Fruit fly (Drosophila melanogaster) whole organism, prepupa: ENCODE results near the gene Ir10a.

Source experiments
- Blimp-1 ChIP-seq: fragments of 200-800 bp; sonication (Bioruptor generic); optimal IDR thresholded peaks from 3 replicates; lab custom pipeline; 2017; ENCODE audit warnings: missing biosample characterization, missing genetic modification characterization, mild to moderate bottlenecking, moderate library complexity, missing genetic modification reagents
- CG10631 ChIP-seq: fragments of 200-800 bp; sonication (Bioruptor generic); optimal IDR thresholded peaks from 2 replicates; lab custom pipeline; 2016; ENCODE audit warnings: missing biosample characterization, missing genetic modification characterization
- CG10669 ChIP-seq: fragments of 200-800 bp; sonication (Bioruptor generic); optimal IDR thresholded peaks from 3 replicates; lab custom pipeline; 2018; ENCODE audit warnings: missing biosample characterization, mild to moderate bottlenecking, missing genetic modification characterization, moderate library complexity
- CG11294 ChIP-seq: fragments of 200-800 bp; sonication (Bioruptor generic); IDR thresholded peaks from 2 replicates; pipeline ENCODE4 v1.3.6; 2022; ENCODE audit warnings: missing biosample characterization, missing genetic modification characterization
- CG11762 ChIP-seq: fragments of 200-800 bp; sonication (Bioruptor generic); optimal IDR thresholded peaks from 3 replicates; lab custom pipeline; 2016; ENCODE audit warnings: missing biosample characterization, missing genetic modification characterization; ENCODE audit not compliant: insufficient read depth
- CG11902 ChIP-seq: fragments of 200-800 bp; sonication (Bioruptor generic); optimal IDR thresholded peaks from 3 replicates; lab custom pipeline; 2016; ENCODE audit warnings: missing biosample characterization, missing genetic modification characterization
- CG15336 ChIP-seq: fragments of 200-800 bp; sonication (Bioruptor generic); IDR thresholded peaks from 2 replicates; pipeline ENCODE4 v1.3.6; 2022; ENCODE audit warnings: missing biosample characterization, missing genetic modification characterization
- CG1621 ChIP-seq: fragments of 200-800 bp; sonication (Bioruptor generic); optimal IDR thresholded peaks from 3 replicates; lab custom pipeline; 2018; ENCODE audit warnings: missing biosample characterization, mild to moderate bottlenecking, missing genetic modification characterization
- CG3032 ChIP-seq: fragments of 200-800 bp; optimal IDR thresholded peaks from 2 replicates; lab custom pipeline; 2019; ENCODE audit warnings: missing biosample characterization, mild to moderate bottlenecking, missing genetic modification characterization, moderate library complexity
- CG31627 ChIP-seq: fragments of 200-800 bp; sonication (Bioruptor generic); optimal IDR thresholded peaks from 3 replicates; lab custom pipeline; 2016; ENCODE audit warnings: missing biosample characterization, missing genetic modification characterization
- CG32006 ChIP-seq: fragments of 200-800 bp; sonication (Bioruptor generic); optimal IDR thresholded peaks from 3 replicates; lab custom pipeline; 2017; ENCODE audit warnings: missing biosample characterization, mild to moderate bottlenecking, missing genetic modification characterization
- CG34406 ChIP-seq: fragments of 200-800 bp; sonication (Bioruptor generic); optimal IDR thresholded peaks from 3 replicates; lab custom pipeline; 2016; ENCODE audit warnings: missing biosample characterization, missing genetic modification characterization
- CG3919 ChIP-seq: fragments of 200-800 bp; sonication (Bioruptor generic); optimal IDR thresholded peaks from 3 replicates; lab custom pipeline; 2016; ENCODE audit warnings: missing biosample characterization, missing genetic modification characterization
- CG4318 ChIP-seq: fragments of 200-800 bp; sonication (Bioruptor generic); optimal IDR thresholded peaks from 3 replicates; lab custom pipeline; 2017; ENCODE audit warnings: missing biosample characterization, mild to moderate bottlenecking, missing genetic modification characterization
- CG6163 ChIP-seq: fragments of 200-800 bp; sonication (Bioruptor generic); IDR thresholded peaks from 3 replicates; pipeline ENCODE4 v1.3.6; 2022; ENCODE audit warnings: missing biosample characterization, missing genetic modification characterization
- CG6276 ChIP-seq: fragments of 200-800 bp; sonication (Bioruptor generic); optimal IDR thresholded peaks from 2 replicates; lab custom pipeline; 2017; ENCODE audit warnings: missing biosample characterization, mild to moderate bottlenecking, missing genetic modification characterization
- CG6792 ChIP-seq: fragments of 200-800 bp; sonication (Bioruptor generic); optimal IDR thresholded peaks from 3 replicates; lab custom pipeline; 2016; ENCODE audit warnings: missing biosample characterization, missing genetic modification characterization
- CG6808 ChIP-seq: fragments of 200-800 bp; sonication (Bioruptor generic); optimal IDR thresholded peaks from 3 replicates; lab custom pipeline; 2017; ENCODE audit warnings: missing biosample characterization, missing genetic modification characterization, mild to moderate bottlenecking, moderate library complexity, missing genetic modification reagents
- CG6854 ChIP-seq: fragments of 200-800 bp; sonication (Bioruptor generic); optimal IDR thresholded peaks from 2 replicates; lab custom pipeline; 2017; ENCODE audit warnings: missing biosample characterization, mild to moderate bottlenecking, missing genetic modification characterization
- CG8319 ChIP-seq: fragments of 200-800 bp; sonication (Bioruptor generic); optimal IDR thresholded peaks from 3 replicates; lab custom pipeline; 2016; ENCODE audit warnings: missing biosample characterization, missing genetic modification characterization
- CG9139 ChIP-seq: fragments of 200-800 bp; sonication (Bioruptor generic); optimal IDR thresholded peaks from 3 replicates; lab custom pipeline; 2017; ENCODE audit warnings: missing biosample characterization, mild to moderate bottlenecking, missing genetic modification characterization
- Eip75B ChIP-seq: fragments of 200-800 bp; sonication (Bioruptor generic); optimal IDR thresholded peaks from 3 replicates; lab custom pipeline; 2016; ENCODE audit warnings: missing biosample characterization, missing genetic modification characterization
- Eip78C ChIP-seq: fragments of 200-800 bp; sonication (Bioruptor generic); peaks from one replicate; lab custom pipeline; 2016; ENCODE audit warnings: missing biosample characterization, missing genetic modification characterization
- Eip93F ChIP-seq: fragments of 200-800 bp; sonication (Bioruptor generic); optimal IDR thresholded peaks from 2 replicates; lab custom pipeline; 2016; ENCODE audit warnings: missing biosample characterization, mild to moderate bottlenecking, missing genetic modification characterization
- Ets21C ChIP-seq: fragments of 200-800 bp; sonication (Bioruptor generic); optimal IDR thresholded peaks from 3 replicates; lab custom pipeline; 2016; ENCODE audit warnings: missing biosample characterization, missing genetic modification characterization
- Hr38 ChIP-seq: sonication (Bioruptor generic); optimal IDR thresholded peaks from 2 replicates; lab custom pipeline; 2016; ENCODE audit warnings: missing biosample characterization, missing genetic modification characterization
- Hr39 ChIP-seq: fragments of 200-800 bp; sonication (Bioruptor generic); optimal IDR thresholded peaks from 2 replicates; lab custom pipeline; 2016; ENCODE audit warnings: missing biosample characterization, missing genetic modification characterization
- Hr4 ChIP-seq: fragments of 200-800 bp; sonication (Bioruptor generic); optimal IDR thresholded peaks from 3 replicates; lab custom pipeline; 2016; ENCODE audit warnings: missing biosample characterization, missing genetic modification characterization
- Lpt ChIP-seq: fragments of 200-800 bp; sonication (Bioruptor generic); optimal IDR thresholded peaks from 3 replicates; lab custom pipeline; 2016; ENCODE audit warnings: missing biosample characterization, missing genetic modification characterization
- OdsH ChIP-seq: fragments of 200-800 bp; sonication (Bioruptor generic); optimal IDR thresholded peaks from 3 replicates; lab custom pipeline; 2016; ENCODE audit warnings: missing biosample characterization, missing genetic modification characterization
- Sox102F ChIP-seq: fragments of 200-800 bp; sonication (Bioruptor generic); optimal IDR thresholded peaks from 2 replicates; lab custom pipeline; 2016; ENCODE audit warnings: missing biosample characterization, mild to moderate bottlenecking, missing genetic modification characterization
- Sox14 ChIP-seq: fragments of 200-800 bp; sonication (Bioruptor generic); optimal IDR thresholded peaks from 3 replicates; lab custom pipeline; 2016; ENCODE audit warnings: missing biosample characterization, missing genetic modification characterization
- Sox15 ChIP-seq: fragments of 200-800 bp; sonication (Bioruptor generic); optimal IDR thresholded peaks from 3 replicates; lab custom pipeline; 2016; ENCODE audit warnings: missing biosample characterization, missing genetic modification characterization
- achi ChIP-seq: fragments of 200-800 bp; sonication (Bioruptor generic); optimal IDR thresholded peaks from 3 replicates; lab custom pipeline; 2016; ENCODE audit warnings: missing biosample characterization, missing genetic modification characterization
- cyc ChIP-seq: fragments of 200-800 bp; sonication (Bioruptor generic); optimal IDR thresholded peaks from 3 replicates; lab custom pipeline; 2016; ENCODE audit warnings: missing biosample characterization, missing genetic modification characterization
- dac ChIP-seq: fragments of 200-800 bp; sonication (Bioruptor generic); optimal IDR thresholded peaks from 2 replicates; lab custom pipeline; 2017; ENCODE audit warnings: missing biosample characterization, mild to moderate bottlenecking, missing genetic modification characterization
- dsx ChIP-seq: fragments of 200-800 bp; optimal IDR thresholded peaks from 3 replicates; lab custom pipeline; 2019; ENCODE audit warnings: missing biosample characterization, mild to moderate bottlenecking, missing genetic modification characterization, moderate library complexity; ENCODE audit not compliant: poor library complexity, severe bottlenecking
- eg ChIP-seq: fragments of 200-800 bp; sonication (Bioruptor generic); IDR thresholded peaks from 3 replicates; pipeline ENCODE4 v1.3.6; 2022; ENCODE audit warnings: missing biosample characterization, missing genetic modification characterization
- esn ChIP-seq: fragments of 200-800 bp; sonication (Bioruptor generic); optimal IDR thresholded peaks from 2 replicates; lab custom pipeline; 2016; ENCODE audit warnings: missing biosample characterization, mild to moderate bottlenecking, missing genetic modification characterization, moderate library complexity
- fd59A ChIP-seq: fragments of 200-800 bp; sonication (Bioruptor generic); optimal IDR thresholded peaks from 2 replicates; lab custom pipeline; 2017; ENCODE audit warnings: missing biosample characterization, mild to moderate bottlenecking, missing genetic modification characterization, missing genetic modification reagents
- fd85E ChIP-seq: fragments of 200-800 bp; sonication (Bioruptor generic); optimal IDR thresholded peaks from 3 replicates; lab custom pipeline; 2016; ENCODE audit warnings: missing biosample characterization, missing genetic modification characterization
- lz ChIP-seq: fragments of 200-800 bp; sonication (Bioruptor generic); optimal IDR thresholded peaks from 3 replicates; lab custom pipeline; 2016; ENCODE audit warnings: missing biosample characterization, missing genetic modification characterization
- salr ChIP-seq, 2 experiments: fragments of 200-800 bp; sonication (Bioruptor generic); optimal IDR thresholded peaks; 3 replicates each; lab custom pipeline; 2016 to 2018; ENCODE audit warnings: missing biosample characterization in 2 of 2, missing genetic modification characterization in 2 of 2, mild to moderate bottlenecking in 1 of 2
- ss ChIP-seq, 2 experiments: fragments of 200-800 bp; sonication (Bioruptor generic); optimal IDR thresholded peaks; 2 replicates in 1 of 2; 3 replicates in 1 of 2; lab custom pipeline; 2017 to 2018; ENCODE audit warnings: mild to moderate bottlenecking in 2 of 2, missing biosample characterization in 2 of 2, missing genetic modification characterization in 2 of 2, moderate library complexity in 1 of 2
- svp ChIP-seq: fragments of 200-800 bp; sonication (Bioruptor generic); peaks from one replicate; lab custom pipeline; 2016; ENCODE audit warnings: missing biosample characterization, missing genetic modification characterization
- topi ChIP-seq: fragments of 200-800 bp; sonication (Bioruptor generic); optimal IDR thresholded peaks from 3 replicates; lab custom pipeline; 2016; ENCODE audit warnings: missing biosample characterization, missing genetic modification characterization
- vri ChIP-seq: fragments of 200-800 bp; sonication (Bioruptor generic); optimal IDR thresholded peaks from 3 replicates; lab custom pipeline; 2016; ENCODE audit warnings: missing biosample characterization, mild to moderate bottlenecking, missing genetic modification characterization

Ir10a gene

DNA sequence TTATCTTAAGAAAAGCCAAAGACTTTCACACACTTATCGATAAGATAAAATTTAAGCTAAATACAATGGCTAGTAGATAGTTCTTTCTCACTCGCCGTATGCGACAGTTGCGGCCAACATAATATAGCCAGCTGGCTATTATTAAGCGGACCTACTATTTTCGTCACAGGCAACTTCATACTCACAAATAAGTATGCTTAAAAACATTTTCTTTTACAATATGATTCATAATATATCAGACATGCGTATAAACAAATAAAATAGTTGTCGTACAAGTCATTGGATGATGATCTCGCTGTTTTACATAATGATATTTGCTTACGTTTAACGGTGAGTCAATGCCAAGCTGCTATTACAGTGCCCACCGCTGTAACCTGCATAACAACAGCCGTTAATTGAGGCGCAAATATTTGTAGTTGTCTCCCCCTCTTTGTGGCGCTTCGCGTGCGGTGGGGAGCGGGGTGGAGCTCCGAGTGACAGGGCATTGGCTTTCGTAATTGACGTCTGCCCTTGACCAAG lies 15.3 kb upstream of the Ir10a start (continued):
- TF ChIP-seq CG15336 (GFP tag; lab: Robert Waterston, UW) (peak; percentile 79), CG32006 (GFP tag; lab: Kevin White, UChicago) (peak; percentile 84), CG10669 (peak; percentile 79), CG6276 (GFP tag; lab: Kevin White, UChicago) (peak; percentile 79), CG6163 (GFP tag; lab: Robert Waterston, UW) (peak; percentile 72), Blimp-1 (peak; percentile 65), dsx (GFP tag; lab: Kevin White, UChicago) (peak; percentile 60), Hr39 (GFP tag; lab: Kevin White, UChicago) (peak; percentile 68), CG3919 (GFP tag; lab: Kevin White, UChicago) (peak; percentile 70), dac (peak; percentile 39), salr (GFP tag; optimal IDR thresholded peaks at IDR 0.05; lab: Kevin White, UChicago) (peak in 1 of 2 experiments; percentile 54), vri (GFP tag; lab: Kevin White, UChicago) (peak; percentile 65), Eip78C (GFP tag; lab: Kevin White, UChicago) (peak; percentile 95), CG11294 (peak; percentile 73), Eip93F (no peak), Hr4 (GFP tag; lab: Kevin White, UChicago) (peak; percentile 84), CG3032 (tag; lab: Kevin White, UChicago) (peak; percentile 68), lz (GFP tag; lab: Kevin White, UChicago) (peak; percentile 68), ss (GFP tag; optimal IDR thresholded peaks at IDR 0.05; lab: Kevin White, UChicago) (peak in 1 of 2 experiments; percentile 52), fd85E (GFP tag; lab: Kevin White, UChicago) (peak; percentile 34), CG31627 (GFP tag; lab: Kevin White, UChicago) (peak; percentile 75), fd59A (GFP tag; lab: Kevin White, UChicago) (peak; percentile 72), CG34406 (GFP tag; lab: Kevin White, UChicago) (peak; percentile 61)

DNA sequence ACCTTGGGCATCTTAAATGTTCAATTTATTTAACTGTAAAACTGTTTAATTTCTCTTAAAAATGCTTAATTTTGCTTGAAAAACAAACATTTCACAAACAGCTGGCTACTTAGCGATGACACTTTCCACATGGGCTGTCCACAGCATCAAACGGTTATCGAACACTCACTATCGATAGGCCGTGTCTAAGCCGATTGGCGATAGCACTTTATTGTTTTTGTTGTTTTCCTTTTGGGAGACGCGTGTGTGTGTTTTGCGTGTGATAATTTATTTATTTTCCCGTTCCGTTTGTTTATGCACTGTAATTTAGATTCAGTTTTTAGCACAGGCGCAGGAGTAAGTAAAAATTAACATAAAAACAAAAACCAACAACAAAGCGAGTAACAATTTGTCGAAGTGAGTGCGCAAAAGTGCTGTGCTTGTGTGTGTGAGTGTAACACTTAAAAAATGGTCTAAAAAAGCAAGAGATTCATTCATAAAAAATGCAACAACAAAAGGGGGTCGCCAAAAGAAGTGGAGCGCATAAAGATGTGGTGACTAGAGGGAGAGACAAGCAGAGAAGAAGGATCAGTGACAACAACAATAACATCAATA lies 14.3 kb upstream of the Ir10a start, which contains the start of gene Gapvd1:
TSS of gene Gapvd1 (plus strand) at position 211 of the 594 bp plus-strand sequence.
- peak; percentile 33 for TF ChIP-seq svp (GFP tag; lab: Kevin White, UChicago)
- no peak for TF ChIP-seq CG11294
- no peak for TF ChIP-seq CG34406 (GFP tag; lab: Kevin White, UChicago)
- no peak for TF ChIP-seq CG8319 (GFP tag; lab: Kevin White, UChicago)
- TF ChIP-seq vri (GFP tag; lab: Kevin White, UChicago): no peak
- no peak for TF ChIP-seq salr (GFP tag; optimal IDR thresholded peaks at IDR 0.05; lab: Kevin White, UChicago)
- peak; percentile 17 for TF ChIP-seq CG6808 (GFP tag; lab: Kevin White, UChicago)
- TF ChIP-seq cyc (GFP tag; lab: Kevin White, UChicago): no peak
- TF ChIP-seq Lpt (GFP tag; lab: Kevin White, UChicago): no peak
- peak; percentile 4 for TF ChIP-seq achi
- peak; percentile 2 for TF ChIP-seq CG1621 (tag; lab: Kevin White, UChicago)
- no peak for TF ChIP-seq CG10631
- peak; percentile 24 for TF ChIP-seq esn
- TF ChIP-seq CG11902 (GFP tag; lab: Kevin White, UChicago): no peak
- TF ChIP-seq CG9139 (GFP tag; lab: Kevin White, UChicago): no peak
- no peak for TF ChIP-seq Hr39 (GFP tag; lab: Kevin White, UChicago)
- no peak for TF ChIP-seq CG6792 (GFP tag; lab: Kevin White, UChicago)
- TF ChIP-seq Sox102F (GFP tag; lab: Kevin White, UChicago): no peak
- TF ChIP-seq Hr38 (GFP tag; lab: Kevin White, UChicago): no peak
- no peak for TF ChIP-seq CG3919 (GFP tag; lab: Kevin White, UChicago)
- TF ChIP-seq Eip75B (GFP tag; lab: Kevin White, UChicago): no peak
- no peak for TF ChIP-seq CG4318 (GFP tag; lab: Kevin White, UChicago)
- no peak for TF ChIP-seq CG6163 (GFP tag; lab: Robert Waterston, UW)
- no peak for TF ChIP-seq CG6854 (GFP tag; lab: Kevin White, UChicago)
- no peak for TF ChIP-seq topi (GFP tag; lab: Kevin White, UChicago)
- TF ChIP-seq CG11762 (GFP tag; lab: Kevin White, UChicago): no peak
- no peak for TF ChIP-seq fd59A (GFP tag; lab: Kevin White, UChicago)
- TF ChIP-seq Eip78C (GFP tag; lab: Kevin White, UChicago): peak; percentile 60
- no peak for TF ChIP-seq CG10669
- TF ChIP-seq eg: no peak
- TF ChIP-seq Hr4 (GFP tag; lab: Kevin White, UChicago): no peak
- no peak for TF ChIP-seq fd85E (GFP tag; lab: Kevin White, UChicago)
- TF ChIP-seq CG3032 (tag; lab: Kevin White, UChicago): no peak
- TF ChIP-seq Sox14 (GFP tag; lab: Kevin White, UChicago): peak; percentile 23
- no peak for TF ChIP-seq Ets21C (GFP tag; lab: Kevin White, UChicago)
- peak; percentile 0 for TF ChIP-seq OdsH
- TF ChIP-seq Sox15 (GFP tag; lab: Kevin White, UChicago): no peak
